Worm (Caenorhabditis elegans) whole organism, early embryonic: ENCODE measurements around the gene ZK105.6.

ENCODE experiments used
- B0310.2 ChIP-seq: sonication (generic microtip); optimal IDR thresholded peaks from 2 replicates; lab custom pipeline; 2016; ENCODE audit warnings: mild to moderate bottlenecking, missing genetic modification characterization, missing compliant biosample characterization
- F13C5.2 ChIP-seq: sonication (generic microtip); optimal IDR thresholded peaks from 2 replicates; lab custom pipeline; 2017; ENCODE audit warnings: mild to moderate bottlenecking, missing genetic modification characterization, inconsistent platforms, missing compliant biosample characterization
- aly-1 ChIP-seq: sonication (generic microtip); optimal IDR thresholded peaks from 2 replicates; lab custom pipeline; 2016; ENCODE audit warnings: missing genetic modification characterization, missing compliant biosample characterization
- ama-1 ChIP-seq: fragments of 150-350 bp; optimal IDR thresholded peaks from 2 replicates; lab custom pipeline; 2014
- ceh-13 ChIP-seq: fragments of 200-800 bp; sonication (Bioruptor generic); optimal IDR thresholded peaks from 2 replicates; lab custom pipeline; 2018; ENCODE audit warnings: mild to moderate bottlenecking, missing genetic modification characterization, missing compliant biosample characterization
- ceh-36 ChIP-seq: sonication (generic microtip); optimal IDR thresholded peaks from 2 replicates; lab custom pipeline; 2016; ENCODE audit warnings: missing genetic modification characterization, inconsistent platforms, missing compliant biosample characterization
- ets-7 ChIP-seq: sonication (generic microtip); optimal IDR thresholded peaks from 2 replicates; lab custom pipeline; 2016; ENCODE audit warnings: missing genotype, missing genetic modification characterization, missing compliant biosample characterization
- flt-1 ChIP-seq: fragments of 200-800 bp; sonication (Bioruptor generic); IDR thresholded peaks from 2 replicates; pipeline ENCODE4 v1.3.6; 2022; ENCODE audit warnings: missing genetic modification characterization, missing compliant biosample characterization
- hmbx-1 ChIP-seq: sonication (generic microtip); optimal IDR thresholded peaks from 2 replicates; lab custom pipeline; 2016; ENCODE audit warnings: mild to moderate bottlenecking, missing genetic modification characterization, missing compliant biosample characterization
- hmg-4 ChIP-seq: fragments of 200-800 bp; sonication (Bioruptor generic); optimal IDR thresholded peaks from 2 replicates; lab custom pipeline; 2018; ENCODE audit warnings: mild to moderate bottlenecking, missing genetic modification characterization, missing compliant biosample characterization
- hnd-1 ChIP-seq: sonication (generic microtip); optimal IDR thresholded peaks from 2 replicates; lab custom pipeline; 2016; ENCODE audit warnings: missing genetic modification characterization, missing compliant biosample characterization
- pes-1 ChIP-seq: fragments of 200-800 bp; sonication (Bioruptor generic); IDR thresholded peaks from 2 replicates; pipeline ENCODE4 v1.3.6; 2022; ENCODE audit warnings: missing genetic modification reagents, missing genetic modification characterization, missing compliant biosample characterization
- scrt-1 ChIP-seq: fragments of 200-800 bp; sonication (Bioruptor generic); IDR thresholded peaks from 2 replicates; pipeline ENCODE4 v1.3.6; 2022; ENCODE audit warnings: missing genetic modification characterization, missing compliant biosample characterization
- sea-1 ChIP-seq: fragments of 200-800 bp; sonication (Bioruptor generic); conservative IDR thresholded peaks from 2 replicates; pipeline ENCODE4 v1.3.6; 2022; ENCODE audit warnings: missing genetic modification characterization, missing compliant biosample characterization
- tbx-11 ChIP-seq: fragments of 200-800 bp; sonication (Bioruptor generic); IDR thresholded peaks from 2 replicates; pipeline ENCODE4 v1.3.6; 2022; ENCODE audit warnings: missing genetic modification characterization, missing compliant biosample characterization
- tbx-37 ChIP-seq: fragments of 200-800 bp; sonication (Bioruptor generic); conservative IDR thresholded peaks from 2 replicates; pipeline ENCODE4 v1.3.6; 2022; ENCODE audit warnings: missing genetic modification reagents, missing genetic modification characterization, missing compliant biosample characterization
- tra-4 ChIP-seq: sonication (generic microtip); optimal IDR thresholded peaks from 2 replicates; lab custom pipeline; 2017; ENCODE audit warnings: missing genetic modification characterization, missing compliant biosample characterization

ZK105.6 gene

ce11 chrV:7686189-7686588 is 37.7 kb downstream of the ZK105.6 start, which contains the start of the genes nhr-94 and nhr-152:
Gene nhr-94, minus strand, starts transcription at chrV:7686335.
Gene nhr-152, plus strand, starts transcription at chrV:7686350.
- TF ChIP-seq F13C5.2 (tag; lab: Kevin White, UChicago) (no peak), tra-4 (tag; lab: Kevin White, UChicago) (no peak), pes-1 (GFP tag; lab: Robert Waterston, UW) (no peak), hmbx-1 (tag; lab: Kevin White, UChicago) (no peak), hnd-1 (tag; lab: Kevin White, UChicago) (no peak), hmg-4 (GFP tag; lab: Kevin White, UChicago) (no peak), ceh-36 (tag; lab: Kevin White, UChicago) (no peak)

- no peak for TF ChIP-seq B0310.2 (tag; lab: Kevin White, UChicago)
- no peak for TF ChIP-seq scrt-1 (GFP tag; lab: Robert Waterston, UW)
- no peak for TF ChIP-seq hnd-1 (tag; lab: Kevin White, UChicago)
- TF ChIP-seq tra-4 (tag; lab: Kevin White, UChicago), result no peak
- TF ChIP-seq F13C5.2 (tag; lab: Kevin White, UChicago), result no peak
- TF ChIP-seq sea-1, result no peak
- TF ChIP-seq aly-1, result no peak
- no peak for TF ChIP-seq tbx-37 (GFP tag; lab: Robert Waterston, UW)
- TF ChIP-seq flt-1 (GFP tag; lab: Robert Waterston, UW), result no peak
- no peak for TF ChIP-seq hmg-4 (GFP tag; lab: Kevin White, UChicago)
- TF ChIP-seq tbx-11 (GFP tag; lab: Robert Waterston, UW), result no peak
- TF ChIP-seq hmbx-1 (tag; lab: Kevin White, UChicago), result no peak
- TF ChIP-seq pes-1 (GFP tag; lab: Robert Waterston, UW), result no peak
- no peak for TF ChIP-seq ceh-36 (tag; lab: Kevin White, UChicago)
- no peak for TF ChIP-seq ama-1 (lab: Kevin White, UChicago)
- TF ChIP-seq ceh-13 (GFP tag; lab: Kevin White, UChicago), result no peak
Observed at ce11 chrV:7683907-7684655, 39.8 kb downstream of the ZK105.6 start, which contains the start of gene sre-11. Gene sre-11, minus strand, starts transcription at chrV:7683957.

DNA sequence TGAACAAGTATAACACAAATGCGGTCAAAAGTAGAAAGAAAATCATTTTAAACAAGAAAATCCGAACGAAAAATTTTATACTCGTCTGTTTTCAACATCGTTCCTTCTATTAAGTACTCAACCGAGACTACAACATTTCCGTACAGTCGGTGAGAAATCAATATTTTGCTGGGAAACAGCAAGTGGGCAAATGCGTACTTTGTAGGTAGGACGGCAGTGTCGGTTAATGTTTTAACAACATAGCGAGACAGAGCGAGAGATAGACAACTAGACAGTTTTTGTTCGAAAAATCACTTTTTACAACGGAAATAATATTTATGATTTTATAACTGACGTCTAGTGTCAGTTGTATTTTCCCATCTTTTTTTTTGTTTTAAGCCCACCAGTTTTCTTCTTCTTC is 42.5 kb downstream of the ZK105.6 start, which contains the start of gene cyp-33A1:
Gene cyp-33A1, minus strand, starts transcription at position 72 of the 400 bp plus-strand sequence.
- TF ChIP-seq aly-1 (no peak), ama-1 (lab: Kevin White, UChicago) (no peak), hnd-1 (tag; lab: Kevin White, UChicago) (no peak), tbx-37 (GFP tag; lab: Robert Waterston, UW) (no peak), tra-4 (tag; lab: Kevin White, UChicago) (no peak), pes-1 (GFP tag; lab: Robert Waterston, UW) (no peak), sea-1 (no peak), scrt-1 (GFP tag; lab: Robert Waterston, UW) (no peak), ets-7 (tag; lab: Kevin White, UChicago) (no peak), B0310.2 (tag; lab: Kevin White, UChicago) (no peak), ceh-13 (GFP tag; lab: Kevin White, UChicago) (no peak), tbx-11 (GFP tag; lab: Robert Waterston, UW) (no peak), hmbx-1 (tag; lab: Kevin White, UChicago) (no peak), flt-1 (GFP tag; lab: Robert Waterston, UW) (no peak)

DNA sequence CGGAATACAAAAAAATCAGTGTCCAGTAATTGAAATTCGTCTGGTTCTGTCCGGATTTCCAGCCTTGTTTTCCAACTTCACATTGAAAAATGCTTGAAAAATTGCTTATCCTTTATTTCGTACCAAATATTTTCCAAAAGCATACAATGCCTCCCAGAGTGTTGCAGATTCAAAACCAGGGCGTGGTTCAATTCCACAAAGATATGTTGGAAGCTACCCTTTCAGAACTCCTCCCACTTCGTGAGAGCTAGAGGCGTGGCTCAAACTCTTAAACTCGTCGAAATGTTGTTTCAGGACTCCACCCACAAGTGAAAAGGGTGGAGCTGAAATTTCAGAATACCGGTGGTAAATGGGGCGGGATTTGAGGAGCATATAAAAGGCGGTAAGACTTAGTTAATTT is 48.0 kb downstream of the ZK105.6 start, which contains the start of gene C12D5.3:
Gene C12D5.3, plus strand, starts transcription at position 301 of the 400 bp plus-strand sequence.
- TF ChIP-seq B0310.2 (tag; lab: Kevin White, UChicago), result no peak
- TF ChIP-seq scrt-1 (GFP tag; lab: Robert Waterston, UW), result no peak
- no peak for TF ChIP-seq hmg-4 (GFP tag; lab: Kevin White, UChicago)
- TF ChIP-seq F13C5.2 (tag; lab: Kevin White, UChicago), result no peak
- no peak for TF ChIP-seq tra-4 (tag; lab: Kevin White, UChicago)
- no peak for TF ChIP-seq ceh-13 (GFP tag; lab: Kevin White, UChicago)
- no peak for TF ChIP-seq sea-1
- no peak for TF ChIP-seq ets-7 (tag; lab: Kevin White, UChicago)
- TF ChIP-seq pes-1 (GFP tag; lab: Robert Waterston, UW), result no peak
- no peak for TF ChIP-seq tbx-37 (GFP tag; lab: Robert Waterston, UW)
